Fruit fly (Drosophila melanogaster): ENCODE data around the gene SA2.

The SA2 gene

dm6 chr3L:1414032-1414431 lies 23.6 kb downstream of the SA2 start (continued):
- no peak for TF ChIP-seq MBD-R2 (GFP tag; IDR thresholded peaks at IDR 0.05)
- TF ChIP-seq CG7786 (GFP tag; optimal IDR thresholded peaks at IDR 0.05) = peak; percentile 35
- TF ChIP-seq Sox100B (GFP tag; optimal IDR thresholded peaks at IDR 0.05) = no peak
- no peak for TF ChIP-seq CG32767 (GFP tag; IDR thresholded peaks at IDR 0.05)
- TF ChIP-seq CG2875 (GFP tag; optimal IDR thresholded peaks at IDR 0.05) = peak; percentile 5
- TF ChIP-seq YL-1 (GFP tag; optimal IDR thresholded peaks at IDR 0.05) = no peak
- peak; percentile 56 for TF ChIP-seq CG14667 (GFP tag; IDR thresholded peaks at IDR 0.05)
- no peak for TF ChIP-seq CG7745 (tag; optimal IDR thresholded peaks at IDR 0.05)
- TF ChIP-seq NC2β (GFP tag; optimal IDR thresholded peaks at IDR 0.05) = peak; percentile 64
- TF ChIP-seq tgo (GFP tag; IDR thresholded peaks at IDR 0.05) = peak; percentile 43; the same call in 1 of the 3 replicates
- no peak for TF ChIP-seq dan (GFP tag; IDR thresholded peaks at IDR 0.05)
- TF ChIP-seq BtbVII (GFP tag; optimal IDR thresholded peaks at IDR 0.05) = no peak
- peak; percentile 71 for TF ChIP-seq H15 (GFP tag; IDR thresholded peaks at IDR 0.05)
- no peak for TF ChIP-seq HmgZ (tag; optimal IDR thresholded peaks at IDR 0.05)
- peak; percentile 52 for TF ChIP-seq org-1 (GFP tag; optimal IDR thresholded peaks at IDR 0.05)
- TF ChIP-seq cg (GFP tag; optimal IDR thresholded peaks at IDR 0.05) = no peak
- TF ChIP-seq sc (optimal IDR thresholded peaks at IDR 0.05) = no peak
- TF ChIP-seq sc (GFP tag; optimal IDR thresholded peaks at IDR 0.05) = no peak
- TF ChIP-seq CG6689 (GFP tag; IDR thresholded peaks at IDR 0.05) = peak; percentile 73
- TF ChIP-seq pho (GFP tag; optimal IDR thresholded peaks at IDR 0.05) = no peak
- TF ChIP-seq slou (GFP tag; optimal IDR thresholded peaks at IDR 0.05) = no peak
- no peak for TF ChIP-seq CG2889 (GFP tag; IDR thresholded peaks at IDR 0.05)
- TF ChIP-seq wor (GFP tag; IDR thresholded peaks at IDR 0.05) = no peak
- TF ChIP-seq Atf6 (GFP tag; IDR thresholded peaks at IDR 0.05) = no peak
- no peak for TF ChIP-seq knrl (GFP tag; IDR thresholded peaks at IDR 0.05; ENCODE audit: partially characterized antibody)
- no peak for TF ChIP-seq CrebB (tag; optimal IDR thresholded peaks at IDR 0.05)
- no peak for TF ChIP-seq nau (GFP tag; optimal IDR thresholded peaks at IDR 0.05)
- TF ChIP-seq CG12942 (GFP tag; optimal IDR thresholded peaks at IDR 0.05) = no peak
- no peak for TF ChIP-seq CG13894 (tag; optimal IDR thresholded peaks at IDR 0.05)
- peak; percentile 28 for TF ChIP-seq Atf-2 (GFP tag; optimal IDR thresholded peaks at IDR 0.05)
- TF ChIP-seq CG14965 (GFP tag; optimal IDR thresholded peaks at IDR 0.05; ENCODE audit: borderline replicate concordance) = no peak
- peak; percentile 56 for TF ChIP-seq Kr (GFP tag; optimal IDR thresholded peaks at IDR 0.05)
- peak; percentile 4 for TF ChIP-seq CG4707 (GFP tag; optimal IDR thresholded peaks at IDR 0.05)
- TF ChIP-seq al (GFP tag; IDR thresholded peaks at IDR 0.05) = no peak
- TF ChIP-seq Max (GFP tag; optimal IDR thresholded peaks at IDR 0.05) = no peak
- no peak for TF ChIP-seq Nf-YC (tag; optimal IDR thresholded peaks at IDR 0.05)
- no peak for TF ChIP-seq Hey (tag; optimal IDR thresholded peaks at IDR 0.05)
- TF ChIP-seq CG2129 (GFP tag; IDR thresholded peaks at IDR 0.05; ENCODE audit: partially characterized antibody) = no peak
- TF ChIP-seq fd96Cb (tag; optimal IDR thresholded peaks at IDR 0.05) = no peak
- TF ChIP-seq slp2 (GFP tag; optimal IDR thresholded peaks at IDR 0.05) = peak; percentile 22
- TF ChIP-seq sqz (GFP tag; optimal IDR thresholded peaks at IDR 0.05) = no peak
- TF ChIP-seq pfk (GFP tag; optimal IDR thresholded peaks at IDR 0.05) = no peak
- TF ChIP-seq cwo (GFP tag; optimal IDR thresholded peaks at IDR 0.05) = no peak
- no peak for TF ChIP-seq hbn (GFP tag; IDR thresholded peaks at IDR 0.05; ENCODE audit: partially characterized antibody)
- no peak for TF ChIP-seq D19A (tag; optimal IDR thresholded peaks at IDR 0.05)
- no peak for TF ChIP-seq crp (GFP tag; optimal IDR thresholded peaks at IDR 0.05)
- no peak for TF ChIP-seq prd (optimal IDR thresholded peaks at IDR 0.05)
- TF ChIP-seq prd (GFP tag; IDR thresholded peaks at IDR 0.05) = peak; percentile 92
- peak; percentile 0 for TF ChIP-seq CG17802 (tag; optimal IDR thresholded peaks at IDR 0.05)
- TF ChIP-seq CG11696 (GFP tag; IDR thresholded peaks at IDR 0.05) = 0 out of 2 replicates have a peak, but pooled peaks have one; percentile 16
- no peak for TF ChIP-seq CG15696 (tag; optimal IDR thresholded peaks at IDR 0.05)
- peak; percentile 53; the same call in 1 of the 2 replicates for TF ChIP-seq CG14441 (GFP tag; IDR thresholded peaks at IDR 0.05)
